Fruit fly (Drosophila melanogaster): ENCODE data around the gene CG33658.

CG33658 gene

dm6 chr3R:24810844-24811625 is 29.9 kb downstream of the CG33658 start (continued):
- TF ChIP-seq Deaf1 (tag; optimal IDR thresholded peaks at IDR 0.05) = no peak
- TF ChIP-seq fru (optimal IDR thresholded peaks at IDR 0.05) = no peak
- TF ChIP-seq ase (GFP tag; IDR thresholded peaks at IDR 0.05) = peak; percentile 90
- peak; percentile 89 for TF ChIP-seq HLH3B (GFP tag; IDR thresholded peaks at IDR 0.05)
- TF ChIP-seq CG11723 (GFP tag; optimal IDR thresholded peaks at IDR 0.05) = peak; percentile 81
- peak; percentile 73 for TF ChIP-seq CG8281 (tag; optimal IDR thresholded peaks at IDR 0.05)
- peak in 1 of 3 experiments; percentile 6 for TF ChIP-seq Stat92E (GFP tag; optimal IDR thresholded peaks at IDR 0.05)
- peak; percentile 49 for TF ChIP-seq zen (tag; optimal IDR thresholded peaks at IDR 0.05)
- peak; percentile 30 for TF ChIP-seq CG15696 (tag; optimal IDR thresholded peaks at IDR 0.05)
- no peak for TF ChIP-seq Hr39 (optimal IDR thresholded peaks at IDR 0.05)
- TF ChIP-seq tgo (GFP tag; IDR thresholded peaks at IDR 0.05) = peak; percentile 83
- peak; percentile 79; the same call in 1 of the 2 replicates for TF ChIP-seq aop (GFP tag; IDR thresholded peaks at IDR 0.05)
- no peak for TF ChIP-seq CG7963 (GFP tag; IDR thresholded peaks at IDR 0.05; ENCODE audit: partially characterized antibody)
- TF ChIP-seq cad (GFP tag; optimal IDR thresholded peaks at IDR 0.05) = no peak
- peak; percentile 84 for TF ChIP-seq CG11247 (GFP tag; IDR thresholded peaks at IDR 0.05)
- peak; percentile 79 for TF ChIP-seq Ssrp (tag; optimal IDR thresholded peaks at IDR 0.05)
- peak; percentile 69 for TF ChIP-seq luna (GFP tag; optimal IDR thresholded peaks at IDR 0.05)
- peak; percentile 80 for TF ChIP-seq maf-S (GFP tag; optimal IDR thresholded peaks at IDR 0.05)
- TF ChIP-seq H15 (GFP tag; IDR thresholded peaks at IDR 0.05) = peak; percentile 86
- peak; percentile 70 for TF ChIP-seq ssp (GFP tag; IDR thresholded peaks at IDR 0.05)
- TF ChIP-seq sc (optimal IDR thresholded peaks at IDR 0.05) = no peak
- peak; percentile 69 for TF ChIP-seq sc (GFP tag; optimal IDR thresholded peaks at IDR 0.05)
- TF ChIP-seq CG6654 (GFP tag; optimal IDR thresholded peaks at IDR 0.05) = peak; percentile 64
- TF ChIP-seq CG16815 (GFP tag; optimal IDR thresholded peaks at IDR 0.05) = peak; percentile 60
- no peak for TF ChIP-seq hbn (GFP tag; IDR thresholded peaks at IDR 0.05; ENCODE audit: partially characterized antibody)
- 0 out of 2 replicates have a peak, but pooled peaks have one; percentile 12 for TF ChIP-seq sim (GFP tag; IDR thresholded peaks at IDR 0.05)
- peak; percentile 42 for TF ChIP-seq CTCF (GFP tag; optimal IDR thresholded peaks at IDR 0.05)
- no peak for TF ChIP-seq Sry-β (GFP tag; optimal IDR thresholded peaks at IDR 0.05)
- TF ChIP-seq bigmax (GFP tag; optimal IDR thresholded peaks at IDR 0.05) = peak; percentile 17
- TF ChIP-seq Spps (tag; optimal IDR thresholded peaks at IDR 0.05) = peak; percentile 47
- TF ChIP-seq Dfd (GFP tag; optimal IDR thresholded peaks at IDR 0.05) = no peak
- TF ChIP-seq twi (tag; optimal IDR thresholded peaks at IDR 0.05) = peak; percentile 76
- TF ChIP-seq CoRest (tag; optimal IDR thresholded peaks at IDR 0.05) = peak; percentile 91
- peak; percentile 84 to 93 for TF ChIP-seq dpn (GFP tag; optimal IDR thresholded peaks at IDR 0.05)
- TF ChIP-seq ranshi (GFP tag; IDR thresholded peaks at IDR 0.05) = peak; percentile 90
- peak; percentile 78 for TF ChIP-seq ATbp (GFP tag; optimal IDR thresholded peaks at IDR 0.05)
- TF ChIP-seq CG15269 (tag; optimal IDR thresholded peaks at IDR 0.05) = peak; percentile 95
- TF ChIP-seq Max (GFP tag; optimal IDR thresholded peaks at IDR 0.05) = peak; percentile 73
- peak; percentile 90 for TF ChIP-seq Fer3 (tag; optimal IDR thresholded peaks at IDR 0.05)
- TF ChIP-seq Lhr (GFP tag; optimal IDR thresholded peaks at IDR 0.05) = peak; percentile 41
- peak; percentile 93 for TF ChIP-seq CG14014 (GFP tag; IDR thresholded peaks at IDR 0.05)
- TF ChIP-seq CG12659 (GFP tag; optimal IDR thresholded peaks at IDR 0.05) = peak; percentile 92
- peak; percentile 77 for TF ChIP-seq CG6765 (GFP tag; optimal IDR thresholded peaks at IDR 0.05)
- peak; percentile 94 for TF ChIP-seq ci (GFP tag; IDR thresholded peaks at IDR 0.05)
- TF ChIP-seq CG18262 (tag; optimal IDR thresholded peaks at IDR 0.05) = peak; percentile 81
- peak; percentile 43 for TF ChIP-seq sqz (GFP tag; optimal IDR thresholded peaks at IDR 0.05)
- peak; percentile 90 for TF ChIP-seq Xrp1 (GFP tag; IDR thresholded peaks at IDR 0.05)
- peak; percentile 68 for TF ChIP-seq CG10147 (GFP tag; optimal IDR thresholded peaks at IDR 0.05)
- no peak for TF ChIP-seq br (optimal IDR thresholded peaks at IDR 0.05)
- TF ChIP-seq CG6175 (GFP tag; IDR thresholded peaks at IDR 0.05) = peak; percentile 79; the same call in 2 of the 3 replicates
- TF ChIP-seq E2f1 (GFP tag; IDR thresholded peaks at IDR 0.05) = peak; percentile 87
